Fruit fly (Drosophila melanogaster) whole organism, embryonic: ENCODE data around the gene CG34296.
A peak's percentile ranks its signal among the peaks of the same experiment; 100 is the strongest.

Experiments used
- Adf1 ChIP-seq: fragments of 200-800 bp; sonication (Bioruptor generic); IDR thresholded peaks from 2 replicates; pipeline ENCODE4 v1.3.6; 2022; ENCODE audit warnings: missing biosample characterization, missing genetic modification characterization
- Camta ChIP-seq: fragments of 200-800 bp; sonication (Bioruptor generic); optimal IDR thresholded peaks from 2 replicates; lab custom pipeline; 2016; ENCODE audit warnings: missing biosample characterization, missing genetic modification characterization
- caup ChIP-seq: fragments of 200-800 bp; sonication (Bioruptor generic); optimal IDR thresholded peaks from 3 replicates; lab custom pipeline; 2017; ENCODE audit warnings: missing biosample characterization, mild to moderate bottlenecking, missing genetic modification characterization, moderate library complexity; ENCODE audit not compliant: severe bottlenecking
- pan ChIP-seq, 4 experiments: fragments of >200 bp in 3 of 4; fragments of 200-800 bp in 1 of 4; sonication (Bioruptor generic) in 1 of 4; optimal IDR thresholded peaks in 3 of 4; IDR thresholded peaks in 1 of 4; 2 replicates each; pipeline versions ENCODE4 v1.3.6 to Lab custom; 2017 to 2022; ENCODE audit warnings: missing biosample characterization in 2 of 4, missing genetic modification characterization in 2 of 4, mixed read lengths in 1 of 4
- pnt ChIP-seq: fragments of 200-800 bp; sonication (Bioruptor generic); optimal IDR thresholded peaks from 3 replicates; lab custom pipeline; 2016; ENCODE audit warnings: missing biosample characterization, missing genetic modification characterization
- sim ChIP-seq: fragments of 200-800 bp; sonication (Bioruptor generic); IDR thresholded peaks from 2 replicates; pipeline ENCODE4 v1.3.6; 2022; ENCODE audit warnings: missing biosample characterization, missing genetic modification characterization

DNA sequence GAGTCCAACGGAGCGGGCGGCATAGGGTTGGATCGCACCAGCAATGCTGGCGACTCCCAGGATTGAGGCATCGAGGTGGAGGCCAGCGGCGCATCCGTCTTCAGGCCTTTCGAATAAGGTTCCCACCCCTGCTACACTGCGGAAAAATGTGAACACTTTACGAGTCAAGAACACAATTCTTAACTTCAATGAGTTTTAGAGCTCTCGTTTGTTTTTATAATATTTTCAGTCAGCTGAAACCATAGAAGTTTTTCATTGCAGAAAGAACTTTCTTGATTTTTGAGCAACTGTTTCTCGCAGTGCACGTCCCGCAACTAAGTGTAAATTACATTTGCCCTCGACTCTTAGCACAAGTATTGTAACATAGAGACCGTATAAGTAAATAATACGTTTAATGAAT, 26.0 kb upstream of the CG34296 start:
- no peak for TF ChIP-seq Camta (GFP tag; lab: Kevin White, UChicago)
- peak; percentile 29 for TF ChIP-seq pnt (GFP tag; lab: Kevin White, UChicago)
- TF ChIP-seq caup = no peak
- TF ChIP-seq pan (optimal IDR thresholded peaks at IDR 0.05; lab: Kevin White, UChicago) = no peak
- TF ChIP-seq pan (GFP tag; optimal IDR thresholded peaks at IDR 0.05 in 1 of 2, IDR thresholded peaks at IDR 0.05 in 1 of 2) = no peak
- TF ChIP-seq sim = no peak
- no peak for TF ChIP-seq Adf1 (GFP tag; lab: Robert Waterston, UW)
